Fruit fly (Drosophila melanogaster) whole organism, adult: ENCODE results near the gene ebi.

ENCODE experiments used
- CG11617 ChIP-seq: fragments of 200-800 bp; sonication (Bioruptor generic); optimal IDR thresholded peaks from 2 replicates; lab custom pipeline; 2017; ENCODE audit warnings: mild to moderate bottlenecking, missing biosample characterization, missing genetic modification reagents, missing genetic modification characterization
- CG14711 ChIP-seq: fragments of 200-800 bp; sonication (Bioruptor generic); optimal IDR thresholded peaks from 2 replicates; lab custom pipeline; 2018; ENCODE audit warnings: missing biosample characterization, mild to moderate bottlenecking, missing genetic modification characterization, moderate library complexity
- CG1620 ChIP-seq: fragments of 200-800 bp; sonication (Bioruptor generic); optimal IDR thresholded peaks from 2 replicates; lab custom pipeline; 2016; ENCODE audit warnings: missing biosample characterization, missing genetic modification characterization
- Clk ChIP-seq: fragments of 200-800 bp; sonication (Bioruptor generic); optimal IDR thresholded peaks from 2 replicates; lab custom pipeline; 2017; ENCODE audit warnings: missing biosample characterization, missing genetic modification characterization
- Crg-1 ChIP-seq: fragments of 200-800 bp; sonication (Bioruptor generic); optimal IDR thresholded peaks from 2 replicates; lab custom pipeline; 2016; ENCODE audit warnings: missing biosample characterization, missing genetic modification characterization
- Hr96 ChIP-seq: fragments of 200-800 bp; sonication (Bioruptor generic); optimal IDR thresholded peaks from 2 replicates; lab custom pipeline; 2016; ENCODE audit warnings: missing biosample characterization, missing genetic modification characterization
- Mnt ChIP-seq: fragments of 200-800 bp; sonication (Bioruptor generic); optimal IDR thresholded peaks from 2 replicates; lab custom pipeline; 2016; ENCODE audit warnings: missing biosample characterization, mild to moderate bottlenecking, missing genetic modification characterization
- bab1 ChIP-seq: fragments of 200-800 bp; sonication (Bioruptor generic); optimal IDR thresholded peaks from 3 replicates; lab custom pipeline; 2019; ENCODE audit warnings: missing biosample characterization, mild to moderate bottlenecking, missing genetic modification characterization, moderate library complexity
- cic ChIP-seq: fragments of 200-800 bp; sonication (Bioruptor generic); optimal IDR thresholded peaks from 2 replicates; lab custom pipeline; 2017; ENCODE audit warnings: missing biosample characterization, mild to moderate bottlenecking, missing genetic modification characterization, moderate library complexity
- cnc ChIP-seq, 2 experiments: fragments of >200 bp; optimal IDR thresholded peaks; 2 replicates each; lab custom pipeline; 2017
- kay ChIP-seq: fragments of 200-800 bp; sonication (Bioruptor generic); peaks from one replicate; lab custom pipeline; 2016; ENCODE audit warnings: missing biosample characterization, missing genetic modification characterization, borderline replicate concordance
- ovo ChIP-seq: fragments of 200-800 bp; sonication (Bioruptor generic); optimal IDR thresholded peaks from 2 replicates; lab custom pipeline; 2016; ENCODE audit warnings: missing biosample characterization, missing genetic modification characterization
- toe ChIP-seq: fragments of 200-800 bp; sonication (Bioruptor generic); optimal IDR thresholded peaks from 2 replicates; lab custom pipeline; 2016; ENCODE audit warnings: missing biosample characterization, missing genetic modification characterization

dm6 chr2L:439339-439738 lies 24.5 kb downstream of the ebi start:
- TF ChIP-seq Clk (GFP tag; lab: Kevin White, UChicago): no peak
- no peak for TF ChIP-seq Crg-1
- no peak for TF ChIP-seq cic (GFP tag; lab: Kevin White, UChicago)
- no peak for TF ChIP-seq bab1 (GFP tag; lab: Kevin White, UChicago)
- no peak for TF ChIP-seq ovo (GFP tag; lab: Kevin White, UChicago)
- no peak for TF ChIP-seq kay (GFP tag; lab: Kevin White, UChicago)
- TF ChIP-seq CG11617: no peak
- no peak for TF ChIP-seq CG1620 (GFP tag; lab: Kevin White, UChicago)
- TF ChIP-seq Mnt: no peak
- no peak for TF ChIP-seq Hr96
- TF ChIP-seq toe: no peak
- TF ChIP-seq cnc (optimal IDR thresholded peaks at IDR 0.05; lab: Kevin White, UChicago): no peak
- no peak for TF ChIP-seq CG14711 (tag; lab: Kevin White, UChicago)
